Worm (Caenorhabditis elegans) whole organism, late embryonic: Measurements from ENCODE around the gene fbxb-60.

ENCODE experiments used
- fkh-10 ChIP-seq: fragments of 150-350 bp; optimal IDR thresholded peaks from 2 replicates; lab custom pipeline; 2014; ENCODE audit warnings: missing biosample characterization, missing genetic modification reagents, missing genetic modification characterization
- gmeb-2 ChIP-seq: sonication (generic microtip); optimal IDR thresholded peaks from 2 replicates; lab custom pipeline; 2016; ENCODE audit warnings: missing genetic modification characterization, inconsistent platforms, missing compliant biosample characterization

- TF ChIP-seq gmeb-2 (tag; lab: Kevin White, UChicago): no peak
- TF ChIP-seq fkh-10 (GFP tag; lab: Kevin White, UChicago): no peak
Observed at ce11 chrV:19260686-19261085, 36.9 kb upstream of the fbxb-60 start.
